Worm (Caenorhabditis elegans) whole organism, young adult: Measurements from ENCODE around the gene Y62H9A.16.

Experiments
- B0261.1 ChIP-seq: sonication (generic microtip); optimal IDR thresholded peaks from 2 replicates; lab custom pipeline; 2016; ENCODE audit warnings: mild to moderate bottlenecking, missing genetic modification characterization, moderate library complexity, missing compliant biosample characterization
- F10E7.11 ChIP-seq: sonication (generic microtip); optimal IDR thresholded peaks from 2 replicates; lab custom pipeline; 2017; ENCODE audit warnings: mild to moderate bottlenecking, missing genetic modification characterization, moderate library complexity, missing compliant biosample characterization
- F22D6.2 ChIP-seq: sonication (generic microtip); optimal IDR thresholded peaks from 2 replicates; lab custom pipeline; 2016; ENCODE audit warnings: mild to moderate bottlenecking, missing genetic modification characterization, missing compliant biosample characterization
- F52B5.7 ChIP-seq: sonication (generic microtip); optimal IDR thresholded peaks from 2 replicates; lab custom pipeline; 2016; ENCODE audit warnings: mild to moderate bottlenecking, missing genetic modification characterization, missing compliant biosample characterization
- F57A8.1 ChIP-seq: fragments of 200-800 bp; sonication (Bioruptor generic); optimal IDR thresholded peaks from 2 replicates; lab custom pipeline; 2018; ENCODE audit warnings: mild to moderate bottlenecking, missing genetic modification characterization, moderate library complexity, missing compliant biosample characterization
- K12H6.12 ChIP-seq: fragments of 200-800 bp; sonication (Bioruptor generic); optimal IDR thresholded peaks from 2 replicates; lab custom pipeline; 2018; ENCODE audit warnings: mild to moderate bottlenecking, missing genetic modification characterization, missing compliant biosample characterization
- Y67H2A.10 ChIP-seq: fragments of 200-800 bp; sonication (Bioruptor generic); conservative IDR thresholded peaks from 2 replicates; pipeline ENCODE4 v1.3.6; 2022; ENCODE audit warnings: missing genetic modification reagents, missing genetic modification characterization, missing compliant biosample characterization
- ZK185.1 ChIP-seq: sonication (generic microtip); optimal IDR thresholded peaks from 2 replicates; lab custom pipeline; 2016; ENCODE audit warnings: mild to moderate bottlenecking, missing genetic modification characterization, missing compliant biosample characterization; ENCODE audit not compliant: poor library complexity, severe bottlenecking
- attf-6 ChIP-seq: fragments of 200-800 bp; sonication (Bioruptor generic); IDR thresholded peaks from 2 replicates; pipeline ENCODE4 v1.3.6; 2022; ENCODE audit warnings: missing genetic modification reagents, missing genetic modification characterization, missing compliant biosample characterization
- bed-1 ChIP-seq: fragments of 200-800 bp; sonication (Bioruptor generic); IDR thresholded peaks from 2 replicates; pipeline ENCODE4 v1.3.6; 2022; ENCODE audit warnings: missing genetic modification reagents, missing genetic modification characterization, missing compliant biosample characterization
- bed-2 ChIP-seq: fragments of 200-800 bp; sonication (Bioruptor generic); IDR thresholded peaks from 2 replicates; pipeline ENCODE4 v1.3.6; 2022; ENCODE audit warnings: missing genetic modification reagents, missing genetic modification characterization, missing compliant biosample characterization
- ccch-3 ChIP-seq: fragments of 200-800 bp; sonication (Bioruptor generic); optimal IDR thresholded peaks from 2 replicates; lab custom pipeline; 2018; ENCODE audit warnings: mild to moderate bottlenecking, missing genetic modification characterization, missing compliant biosample characterization
- ceh-58 ChIP-seq: fragments of 200-800 bp; sonication (Bioruptor generic); IDR thresholded peaks from 2 replicates; pipeline ENCODE4 v1.3.6; 2022; ENCODE audit warnings: missing genetic modification characterization, missing compliant biosample characterization
- dpl-1 ChIP-seq: fragments of 150-350 bp; optimal IDR thresholded peaks from 2 replicates; lab custom pipeline; 2014; ENCODE audit warnings: missing biosample characterization, missing genetic modification reagents, missing genetic modification characterization
- efl-1 ChIP-seq: fragments of 150-350 bp; optimal IDR thresholded peaks from 2 replicates; lab custom pipeline; 2014; ENCODE audit warnings: missing biosample characterization, missing genetic modification reagents, missing genetic modification characterization
- egrh-3 ChIP-seq: fragments of 200-800 bp; sonication (Bioruptor generic); IDR thresholded peaks from 2 replicates; pipeline ENCODE4 v1.3.6; 2022; ENCODE audit warnings: missing genetic modification reagents, missing genetic modification characterization, missing compliant biosample characterization
- ekl-4 ChIP-seq: fragments of 200-800 bp; sonication (Bioruptor generic); IDR thresholded peaks from 2 replicates; pipeline ENCODE4 v1.3.6; 2022; ENCODE audit warnings: missing genetic modification reagents, missing genetic modification characterization, missing compliant biosample characterization
- fkh-3 ChIP-seq: sonication (generic microtip); optimal IDR thresholded peaks from 2 replicates; lab custom pipeline; 2016; ENCODE audit warnings: mild to moderate bottlenecking, missing genetic modification characterization, missing compliant biosample characterization
- hlh-12 ChIP-seq: sonication (generic microtip); optimal IDR thresholded peaks from 2 replicates; lab custom pipeline; 2016; ENCODE audit warnings: missing genetic modification characterization, missing compliant biosample characterization
- hlh-26 ChIP-seq: fragments of 200-800 bp; sonication (Bioruptor generic); conservative IDR thresholded peaks from 2 replicates; pipeline ENCODE4 v1.3.6; 2022; ENCODE audit warnings: missing genetic modification reagents, missing genetic modification characterization, missing compliant biosample characterization
- let-526 ChIP-seq: fragments of 200-800 bp; sonication (Bioruptor generic); IDR thresholded peaks from 2 replicates; pipeline ENCODE4 v1.3.6; 2022; ENCODE audit warnings: missing genetic modification reagents, missing genetic modification characterization, missing compliant biosample characterization
- madf-8 ChIP-seq: fragments of 200-800 bp; sonication (Bioruptor generic); conservative IDR thresholded peaks from 2 replicates; pipeline ENCODE4 v1.3.6; 2022; ENCODE audit warnings: missing genetic modification reagents, missing genetic modification characterization, missing compliant biosample characterization
- mel-28 ChIP-seq: sonication (generic microtip); optimal IDR thresholded peaks from 2 replicates; lab custom pipeline; 2016; ENCODE audit warnings: borderline replicate concordance, mild to moderate bottlenecking, missing genetic modification characterization, missing compliant biosample characterization
- nhr-27 ChIP-seq: fragments of 200-800 bp; sonication (Bioruptor generic); optimal IDR thresholded peaks from 2 replicates; lab custom pipeline; 2018; ENCODE audit warnings: mild to moderate bottlenecking, missing genetic modification characterization, moderate library complexity, missing compliant biosample characterization
- nhr-80 ChIP-seq: sonication (generic microtip); optimal IDR thresholded peaks from 2 replicates; lab custom pipeline; 2016; ENCODE audit warnings: missing genetic modification characterization, missing compliant biosample characterization
- pha-4 ChIP-seq: fragments of 150-350 bp; sonication (generic microtip); optimal IDR thresholded peaks from 2 replicates; lab custom pipeline; 2014; ENCODE audit warnings: missing biosample characterization, missing genetic modification reagents, missing genetic modification characterization
- rec-8 ChIP-seq, 2 experiments: sonication (generic microtip); optimal IDR thresholded peaks; 2 replicates each; lab custom pipeline; 2016; ENCODE audit warnings: mild to moderate bottlenecking in 2 of 2, missing genetic modification characterization in 2 of 2, missing genetic modification reagents in 2 of 2, missing genotype in 2 of 2, missing biosample characterization in 1 of 2, missing compliant biosample characterization in 1 of 2, moderate library complexity in 1 of 2
- rpc-1 ChIP-seq, 2 experiments: fragments of 150-350 bp in 1 of 2; sonication (generic microtip) in 1 of 2; optimal IDR thresholded peaks; 2 replicates each; lab custom pipeline; 2014 to 2018; ENCODE audit warnings: missing biosample characterization in 1 of 2, missing genetic modification characterization in 1 of 2, missing genetic modification reagents in 1 of 2, missing genotype in 1 of 2
- sea-2 ChIP-seq: fragments of 200-800 bp; sonication (Bioruptor generic); IDR thresholded peaks from 2 replicates; pipeline ENCODE4 v1.3.6; 2022; ENCODE audit warnings: missing genetic modification characterization, missing compliant biosample characterization
- snpc-1.1 ChIP-seq: sonication (generic microtip); optimal IDR thresholded peaks from 2 replicates; lab custom pipeline; 2017; ENCODE audit warnings: missing genetic modification characterization, mild to moderate bottlenecking, missing compliant biosample characterization, antibody characterized with exemption, moderate library complexity, missing genotype, missing genetic modification reagents; ENCODE audit not compliant: insufficient read depth
- snpc-3.4 ChIP-seq: sonication (generic microtip); optimal IDR thresholded peaks from 2 replicates; lab custom pipeline; 2017; ENCODE audit warnings: missing genetic modification characterization, mild to moderate bottlenecking, missing compliant biosample characterization, antibody characterized with exemption, moderate library complexity, missing genotype, missing genetic modification reagents
- somi-1 ChIP-seq: fragments of 200-800 bp; sonication (Bioruptor generic); optimal IDR thresholded peaks from 2 replicates; lab custom pipeline; 2018; ENCODE audit warnings: mild to moderate bottlenecking, missing genetic modification characterization, missing compliant biosample characterization
- sptf-2 ChIP-seq: fragments of 200-800 bp; sonication (Bioruptor generic); optimal IDR thresholded peaks from 2 replicates; lab custom pipeline; 2018; ENCODE audit warnings: mild to moderate bottlenecking, missing genetic modification characterization, missing compliant biosample characterization
- tbp1 ChIP-seq: fragments of 200-800 bp; sonication (Bioruptor generic); optimal IDR thresholded peaks from 2 replicates; lab custom pipeline; 2018; ENCODE audit warnings: mild to moderate bottlenecking, missing genetic modification characterization, missing compliant biosample characterization
- tbx-9 ChIP-seq: sonication (generic microtip); optimal IDR thresholded peaks from 2 replicates; lab custom pipeline; 2016; ENCODE audit warnings: borderline replicate concordance, missing genetic modification characterization, inconsistent platforms, missing compliant biosample characterization
- tlf-1 ChIP-seq: fragments of 200-800 bp; sonication (Bioruptor generic); optimal IDR thresholded peaks from 2 replicates; lab custom pipeline; 2018; ENCODE audit warnings: mild to moderate bottlenecking, missing genetic modification characterization, missing compliant biosample characterization
- unc-130 ChIP-seq: sonication (generic microtip); optimal IDR thresholded peaks from 2 replicates; lab custom pipeline; 2016; ENCODE audit warnings: missing genetic modification reagents, missing genetic modification characterization, missing compliant biosample characterization
- xnd-1 ChIP-seq: sonication (generic microtip); optimal IDR thresholded peaks from 2 replicates; lab custom pipeline; 2016; ENCODE audit warnings: missing genotype, missing genetic modification reagents, missing genetic modification characterization, missing compliant biosample characterization
- zim-3 ChIP-seq: sonication (generic microtip); optimal IDR thresholded peaks from 2 replicates; lab custom pipeline; 2017; ENCODE audit warnings: mild to moderate bottlenecking, missing genetic modification characterization, moderate library complexity, missing compliant biosample characterization
- ztf-18 ChIP-seq: sonication (generic microtip); optimal IDR thresholded peaks from 2 replicates; lab custom pipeline; 2016; ENCODE audit warnings: missing genotype, mild to moderate bottlenecking, missing genetic modification characterization, missing compliant biosample characterization
- ztf-26 ChIP-seq: sonication (generic microtip); optimal IDR thresholded peaks from 2 replicates; lab custom pipeline; 2017; ENCODE audit warnings: missing genetic modification characterization, missing compliant biosample characterization
- ztf-28 ChIP-seq: fragments of 200-800 bp; sonication (Bioruptor generic); IDR thresholded peaks from 2 replicates; pipeline ENCODE4 v1.3.6; 2022; ENCODE audit warnings: missing genetic modification reagents, missing genetic modification characterization, missing compliant biosample characterization

The Y62H9A.16 gene

ce11 chrX:11899031-11899430, 19.1 kb upstream of the Y62H9A.16 start (continued):
- TF ChIP-seq rpc-1 (optimal IDR thresholded peaks at IDR 0.05; lab: Kevin White, UChicago) (no peak), rpc-1 (tag; optimal IDR thresholded peaks at IDR 0.05; lab: Kevin White, UChicago) (no peak)

- no peak for TF ChIP-seq tbx-9 (tag; lab: Kevin White, UChicago)
- no peak for TF ChIP-seq ZK185.1 (tag; lab: Kevin White, UChicago)
- TF ChIP-seq hlh-26 (GFP tag; lab: Robert Waterston, UW) = no peak
- no peak for TF ChIP-seq nhr-27 (tag; lab: Kevin White, UChicago)
- TF ChIP-seq F10E7.11 = no peak
- no peak for TF ChIP-seq fkh-3 (tag; lab: Kevin White, UChicago)
- no peak for TF ChIP-seq F57A8.1 (GFP tag; lab: Kevin White, UChicago)
- TF ChIP-seq tlf-1 = no peak
- no peak for TF ChIP-seq snpc-1.1 (tag; lab: Kevin White, UChicago)
- no peak for TF ChIP-seq ztf-26 (tag; lab: Kevin White, UChicago)
- no peak for TF ChIP-seq bed-2 (GFP tag; lab: Robert Waterston, UW)
- TF ChIP-seq mel-28 = no peak
- no peak for TF ChIP-seq ztf-18 (tag; lab: Kevin White, UChicago)
- TF ChIP-seq dpl-1 (GFP tag; lab: Kevin White, UChicago) = no peak
These were observed 15.4 kb upstream of the Y62H9A.16 start, which contains the start of gene Y62H9A.10 for ce11 chrX:11902661-11903060. TSS of gene Y62H9A.10 (minus strand) at chrX:11902761.

- no peak for TF ChIP-seq let-526 (GFP tag; lab: Robert Waterston, UW)
- no peak for TF ChIP-seq F22D6.2 (tag; lab: Kevin White, UChicago)
- TF ChIP-seq F52B5.7 (tag; lab: Kevin White, UChicago) = no peak
- TF ChIP-seq tlf-1 = no peak
- TF ChIP-seq nhr-80 (tag; lab: Kevin White, UChicago) = no peak
- no peak for TF ChIP-seq pha-4 (tag; lab: Kevin White, UChicago)
- no peak for TF ChIP-seq F10E7.11
- TF ChIP-seq ztf-18 (tag; lab: Kevin White, UChicago) = no peak
- no peak for TF ChIP-seq unc-130 (GFP tag; lab: Kevin White, UChicago)
- TF ChIP-seq attf-6 = no peak
- no peak for TF ChIP-seq efl-1 (GFP tag; lab: Kevin White, UChicago)
- TF ChIP-seq ztf-26 (tag; lab: Kevin White, UChicago) = no peak
- no peak for TF ChIP-seq sea-2 (GFP tag; lab: Robert Waterston, UW)
These were observed 11.5 kb upstream of the Y62H9A.16 start for ce11 chrX:11906626-11907025.

- no peak for TF ChIP-seq rec-8 (tag; optimal IDR thresholded peaks at IDR 0.05; lab: Kevin White, UChicago)
- no peak for TF ChIP-seq egrh-3 (GFP tag; lab: Robert Waterston, UW)
- TF ChIP-seq sptf-2 (GFP tag; lab: Kevin White, UChicago) = no peak
- no peak for TF ChIP-seq ztf-28 (GFP tag; lab: Robert Waterston, UW)
- no peak for TF ChIP-seq ekl-4 (GFP tag; lab: Robert Waterston, UW)
- no peak for TF ChIP-seq xnd-1 (tag; lab: Kevin White, UChicago)
- TF ChIP-seq snpc-3.4 (tag; lab: Kevin White, UChicago) = no peak
- TF ChIP-seq bed-2 (GFP tag; lab: Robert Waterston, UW) = no peak
- no peak for TF ChIP-seq bed-1 (GFP tag; lab: Robert Waterston, UW)
- no peak for TF ChIP-seq madf-8
- TF ChIP-seq tbp1 (GFP tag; lab: Kevin White, UChicago) = no peak
- TF ChIP-seq B0261.1 (tag; lab: Kevin White, UChicago) = no peak
- TF ChIP-seq somi-1 = no peak
- no peak for TF ChIP-seq Y67H2A.10 (GFP tag; lab: Robert Waterston, UW)
- TF ChIP-seq ccch-3 (GFP tag; lab: Kevin White, UChicago) = no peak
- TF ChIP-seq zim-3 (tag; lab: Kevin White, UChicago) = no peak
- no peak for TF ChIP-seq ceh-58
- TF ChIP-seq K12H6.12 (tag; lab: Kevin White, UChicago) = no peak
- no peak for TF ChIP-seq hlh-12 (tag; lab: Kevin White, UChicago)
These were observed 10.8 kb upstream of the Y62H9A.16 start, which contains the start of gene Y62H9A.11 for ce11 chrX:11907263-11907662. TSS of gene Y62H9A.11 (minus strand) at chrX:11907363.
